Fruit fly (Drosophila melanogaster) whole organism, embryonic: ENCODE results near the gene CG43248.
A peak's percentile ranks its signal among the peaks of the same experiment; 100 is the strongest.

Source experiments
- Bdp1 ChIP-seq: fragments of 200-800 bp; sonication (Bioruptor generic); optimal IDR thresholded peaks from 3 replicates; lab custom pipeline; 2016; ENCODE audit warnings: missing biosample characterization, missing genetic modification characterization
- CG10565 ChIP-seq: fragments of 200-800 bp; sonication (Bioruptor generic); optimal IDR thresholded peaks from 3 replicates; lab custom pipeline; 2016; ENCODE audit warnings: missing biosample characterization, mild to moderate bottlenecking, missing genetic modification characterization
- CG10959 ChIP-seq: fragments of 200-800 bp; sonication (Bioruptor generic); IDR thresholded peaks from 2 replicates; pipeline ENCODE4 v1.3.6; 2022; ENCODE audit warnings: missing biosample characterization, missing genetic modification characterization
- CG11398 ChIP-seq: fragments of 200-800 bp; sonication (Bioruptor generic); optimal IDR thresholded peaks from 2 replicates; lab custom pipeline; 2016; ENCODE audit warnings: missing biosample characterization, missing genetic modification characterization
- CG11560 ChIP-seq: fragments of 200-800 bp; sonication (Bioruptor generic); IDR thresholded peaks from 3 replicates; pipeline ENCODE4 v1.3.6; 2022; ENCODE audit warnings: missing biosample characterization, missing genetic modification characterization
- CG12155 ChIP-seq: fragments of 200-800 bp; sonication (Bioruptor generic); optimal IDR thresholded peaks from 3 replicates; lab custom pipeline; 2016; ENCODE audit warnings: missing biosample characterization, missing genetic modification characterization
- CG15011 ChIP-seq: fragments of 200-800 bp; sonication (Bioruptor generic); optimal IDR thresholded peaks from 3 replicates; lab custom pipeline; 2018; ENCODE audit warnings: missing biosample characterization, mild to moderate bottlenecking, missing genetic modification characterization
- CG15696 ChIP-seq: fragments of 200-800 bp; sonication (Bioruptor generic); optimal IDR thresholded peaks from 2 replicates; lab custom pipeline; 2019; ENCODE audit warnings: missing biosample characterization, mild to moderate bottlenecking, missing genetic modification characterization, moderate library complexity
- CG1647 ChIP-seq: fragments of 200-800 bp; sonication (Bioruptor generic); optimal IDR thresholded peaks from 3 replicates; lab custom pipeline; 2016; ENCODE audit warnings: missing biosample characterization, missing genetic modification characterization
- CG17361 ChIP-seq: fragments of 200-800 bp; sonication (Bioruptor generic); IDR thresholded peaks from 3 replicates; pipeline ENCODE4 v1.3.6; 2022; ENCODE audit warnings: missing biosample characterization, missing genetic modification characterization
- CG17612 ChIP-seq: fragments of 200-800 bp; sonication (Bioruptor generic); IDR thresholded peaks from 2 replicates; pipeline ENCODE4 v1.3.6; 2022; ENCODE audit warnings: missing biosample characterization, missing genetic modification characterization
- CG17912 ChIP-seq: fragments of 200-800 bp; sonication (Bioruptor generic); optimal IDR thresholded peaks from 2 replicates; lab custom pipeline; 2018; ENCODE audit warnings: missing biosample characterization, mild to moderate bottlenecking, missing genetic modification characterization
- CG2712 ChIP-seq: fragments of 200-800 bp; optimal IDR thresholded peaks from 3 replicates; lab custom pipeline; 2019; ENCODE audit warnings: missing biosample characterization, mild to moderate bottlenecking, missing genetic modification characterization, moderate library complexity
- CG33213 ChIP-seq: fragments of 200-800 bp; sonication (Bioruptor generic); optimal IDR thresholded peaks from 3 replicates; lab custom pipeline; 2016; ENCODE audit warnings: missing biosample characterization, missing genetic modification characterization
- CG4282 ChIP-seq: fragments of 200-800 bp; sonication (Bioruptor generic); optimal IDR thresholded peaks from 2 replicates; lab custom pipeline; 2016; ENCODE audit warnings: missing biosample characterization, missing genetic modification characterization
- CG8388 ChIP-seq: fragments of 200-800 bp; sonication (Bioruptor generic); optimal IDR thresholded peaks from 2 replicates; lab custom pipeline; 2019; ENCODE audit warnings: missing biosample characterization, mild to moderate bottlenecking, missing genetic modification characterization, moderate library complexity
- CG9876 ChIP-seq: fragments of 200-800 bp; sonication (Bioruptor generic); optimal IDR thresholded peaks from 2 replicates; lab custom pipeline; 2016; ENCODE audit warnings: missing biosample characterization, missing genetic modification characterization
- D19A ChIP-seq: fragments of 200-800 bp; optimal IDR thresholded peaks from 3 replicates; lab custom pipeline; 2019; ENCODE audit warnings: missing biosample characterization, mild to moderate bottlenecking, missing genetic modification characterization, moderate library complexity
- Drgx ChIP-seq: fragments of 200-800 bp; sonication (Bioruptor generic); IDR thresholded peaks from 2 replicates; pipeline ENCODE4 v1.3.6; 2022; ENCODE audit warnings: missing biosample characterization, missing genetic modification characterization
- HHEX ChIP-seq: fragments of 200-800 bp; sonication (Bioruptor generic); optimal IDR thresholded peaks from 3 replicates; lab custom pipeline; 2017; ENCODE audit warnings: missing biosample characterization, mild to moderate bottlenecking, missing genetic modification characterization, missing genetic modification reagents
- Hey ChIP-seq: fragments of 200-800 bp; sonication (Bioruptor generic); optimal IDR thresholded peaks from 3 replicates; lab custom pipeline; 2018; ENCODE audit warnings: missing biosample characterization, mild to moderate bottlenecking, missing genetic modification characterization
- Hmx ChIP-seq: fragments of 200-800 bp; sonication (Bioruptor generic); optimal IDR thresholded peaks from 2 replicates; lab custom pipeline; 2016; ENCODE audit warnings: missing biosample characterization, missing genetic modification characterization
- Hr3 ChIP-seq: fragments of 200-800 bp; sonication (Bioruptor generic); optimal IDR thresholded peaks from 3 replicates; lab custom pipeline; 2016; ENCODE audit warnings: missing biosample characterization, missing genetic modification characterization
- Ravus ChIP-seq: fragments of 200-800 bp; sonication (Bioruptor generic); IDR thresholded peaks from 2 replicates; pipeline ENCODE4 v1.3.6; 2022; ENCODE audit warnings: missing biosample characterization, missing genetic modification characterization
- Usf ChIP-seq: fragments of 200-800 bp; sonication (Bioruptor generic); optimal IDR thresholded peaks from 2 replicates; lab custom pipeline; 2017; ENCODE audit warnings: missing genotype, missing biosample characterization, missing genetic modification characterization
- aop ChIP-seq: fragments of 200-800 bp; sonication (Bioruptor generic); IDR thresholded peaks from 2 replicates; pipeline ENCODE4 v1.3.6; 2022; ENCODE audit warnings: missing biosample characterization, missing genetic modification characterization
- br ChIP-seq: fragments of >200 bp; optimal IDR thresholded peaks from 2 replicates; lab custom pipeline; 2017
- cas ChIP-seq: fragments of 200-800 bp; sonication (Bioruptor generic); IDR thresholded peaks from 2 replicates; pipeline ENCODE4 v1.3.6; 2022; ENCODE audit warnings: missing biosample characterization, missing genetic modification characterization
- cato ChIP-seq: fragments of 200-800 bp; sonication (Bioruptor generic); optimal IDR thresholded peaks from 2 replicates; lab custom pipeline; 2016; ENCODE audit warnings: missing biosample characterization, missing genetic modification characterization, borderline replicate concordance
- crc ChIP-seq: fragments of 200-800 bp; sonication (Bioruptor generic); optimal IDR thresholded peaks from 2 replicates; lab custom pipeline; 2016; ENCODE audit warnings: missing biosample characterization, missing genetic modification characterization
- da ChIP-seq: fragments of 200-800 bp; sonication (Bioruptor generic); optimal IDR thresholded peaks from 2 replicates; lab custom pipeline; 2016; ENCODE audit warnings: missing biosample characterization, missing genetic modification characterization
- dan ChIP-seq: fragments of 200-800 bp; sonication (Bioruptor generic); IDR thresholded peaks from 2 replicates; pipeline ENCODE4 v1.3.6; 2022; ENCODE audit warnings: missing biosample characterization, missing genetic modification characterization
- dysf ChIP-seq: fragments of 200-800 bp; sonication (Bioruptor generic); IDR thresholded peaks from 3 replicates; pipeline ENCODE4 v1.3.6; 2022; ENCODE audit warnings: missing biosample characterization, missing genetic modification characterization
- emc ChIP-seq: fragments of 200-800 bp; sonication (Bioruptor generic); optimal IDR thresholded peaks from 2 replicates; lab custom pipeline; 2016; ENCODE audit warnings: missing biosample characterization, missing genetic modification characterization
- eyg ChIP-seq: fragments of 200-800 bp; sonication (Bioruptor generic); optimal IDR thresholded peaks from 3 replicates; lab custom pipeline; 2016; ENCODE audit warnings: missing biosample characterization, missing genetic modification characterization
- hth ChIP-seq: fragments of >200 bp; optimal IDR thresholded peaks from 2 replicates; lab custom pipeline; 2017; ENCODE audit warnings: inconsistent platforms
- inv ChIP-seq: fragments of 200-800 bp; sonication (Bioruptor generic); IDR thresholded peaks from 2 replicates; pipeline ENCODE4 v1.3.6; 2022; ENCODE audit warnings: missing biosample characterization, missing genetic modification characterization; ENCODE audit not compliant: partially characterized antibody
- jumu ChIP-seq: fragments of 200-800 bp; sonication (Bioruptor generic); optimal IDR thresholded peaks from 3 replicates; lab custom pipeline; 2016; ENCODE audit warnings: missing biosample characterization, missing genetic modification characterization
- lbe ChIP-seq: fragments of 200-800 bp; sonication (Bioruptor generic); optimal IDR thresholded peaks from 2 replicates; lab custom pipeline; 2016; ENCODE audit warnings: missing biosample characterization, mild to moderate bottlenecking, missing genetic modification characterization
- maf-S ChIP-seq: fragments of 200-800 bp; sonication (Bioruptor generic); optimal IDR thresholded peaks from 2 replicates; lab custom pipeline; 2016; ENCODE audit warnings: missing biosample characterization, missing genetic modification characterization
- nau ChIP-seq: fragments of 200-800 bp; sonication (Bioruptor generic); optimal IDR thresholded peaks from 3 replicates; lab custom pipeline; 2017; ENCODE audit warnings: missing biosample characterization, mild to moderate bottlenecking, missing genetic modification characterization, missing genetic modification reagents
- pnt ChIP-seq: fragments of 200-800 bp; sonication (Bioruptor generic); optimal IDR thresholded peaks from 3 replicates; lab custom pipeline; 2016; ENCODE audit warnings: missing biosample characterization, missing genetic modification characterization
- psq ChIP-seq: fragments of 200-800 bp; sonication (Bioruptor generic); optimal IDR thresholded peaks from 2 replicates; lab custom pipeline; 2017; ENCODE audit warnings: missing biosample characterization, missing genetic modification characterization
- pzg ChIP-seq: fragments of 200-800 bp; sonication (Bioruptor generic); optimal IDR thresholded peaks from 3 replicates; lab custom pipeline; 2018; ENCODE audit warnings: missing biosample characterization, mild to moderate bottlenecking, missing genetic modification characterization, moderate library complexity
- schlank ChIP-seq: fragments of 200-800 bp; sonication (Bioruptor generic); optimal IDR thresholded peaks from 2 replicates; lab custom pipeline; 2018; ENCODE audit warnings: missing biosample characterization, mild to moderate bottlenecking, missing genetic modification characterization
- sens ChIP-seq: fragments of 200-800 bp; sonication (Bioruptor generic); peaks from one replicate; lab custom pipeline; 2016; ENCODE audit warnings: missing biosample characterization, missing genetic modification characterization
- tin ChIP-seq: fragments of 200-800 bp; sonication (Bioruptor generic); optimal IDR thresholded peaks from 3 replicates; lab custom pipeline; 2016; ENCODE audit warnings: missing biosample characterization, missing genetic modification characterization
- twi ChIP-seq: fragments of 200-800 bp; optimal IDR thresholded peaks from 2 replicates; lab custom pipeline; 2019; ENCODE audit warnings: missing biosample characterization, mild to moderate bottlenecking, missing genetic modification characterization, moderate library complexity
- tx ChIP-seq: fragments of 200-800 bp; sonication (Bioruptor generic); optimal IDR thresholded peaks from 2 replicates; lab custom pipeline; 2016; ENCODE audit warnings: missing biosample characterization, missing genetic modification characterization
- zfh1 ChIP-seq: fragments of 200-800 bp; sonication (Bioruptor generic); IDR thresholded peaks from 3 replicates; pipeline ENCODE4 v1.3.6; 2022; ENCODE audit warnings: missing biosample characterization, missing genetic modification characterization

Gene CG43248

dm6 chr3L:15534274-15535227, 3.3 kb upstream of the CG43248 start (continued):
- TF ChIP-seq CG8388 (GFP tag; lab: Kevin White, UChicago): peak; percentile 49
- TF ChIP-seq inv (GFP tag; lab: Robert Waterston, UW): no peak
- peak; percentile 94 for TF ChIP-seq sens (GFP tag; lab: Kevin White, UChicago)
- no peak for TF ChIP-seq eyg (GFP tag; lab: Kevin White, UChicago)
- peak; percentile 49 for TF ChIP-seq Hmx (GFP tag; lab: Kevin White, UChicago)
- peak; percentile 53 for TF ChIP-seq CG12155 (GFP tag; lab: Kevin White, UChicago)
- TF ChIP-seq aop (GFP tag; lab: Robert Waterston, UW): peak; percentile 48; the same call in 1 of the 2 replicates
- TF ChIP-seq CG9876: no peak
- TF ChIP-seq Ravus (GFP tag; lab: Robert Waterston, UW): no peak
- TF ChIP-seq pzg: no peak
- TF ChIP-seq CG4282 (GFP tag; lab: Kevin White, UChicago): no peak
- TF ChIP-seq br: no peak
- peak; percentile 52; the same call in 1 of the 3 replicates for TF ChIP-seq CG11560 (tag; lab: Robert Waterston, UW)
- no peak for TF ChIP-seq CG17612 (GFP tag; lab: Robert Waterston, UW)
- TF ChIP-seq CG11398: no peak
- peak; percentile 45 for TF ChIP-seq cato (GFP tag; lab: Kevin White, UChicago)
- TF ChIP-seq CG10565 (GFP tag; lab: Kevin White, UChicago): no peak
- peak; percentile 28; the same call in 1 of the 2 replicates for TF ChIP-seq Drgx (GFP tag; lab: Robert Waterston, UW)
- peak; percentile 57 for TF ChIP-seq CG15011 (GFP tag; lab: Kevin White, UChicago)
- no peak for TF ChIP-seq crc (GFP tag; lab: Kevin White, UChicago)
- TF ChIP-seq nau (GFP tag; lab: Kevin White, UChicago): peak; percentile 16
- TF ChIP-seq dysf: 0 out of 3 replicates have a peak, but pooled peaks have one; percentile 37
- TF ChIP-seq HHEX (GFP tag; lab: Kevin White, UChicago): peak; percentile 32
- TF ChIP-seq D19A: peak; percentile 39
- TF ChIP-seq lbe (GFP tag; lab: Kevin White, UChicago): no peak
- peak; percentile 56 for TF ChIP-seq pnt (GFP tag; lab: Kevin White, UChicago)
- TF ChIP-seq jumu (GFP tag; lab: Kevin White, UChicago): peak; percentile 49
- TF ChIP-seq dan: no peak
- peak; percentile 63 for TF ChIP-seq CG2712 (tag; lab: Kevin White, UChicago)
- no peak for TF ChIP-seq da (GFP tag; lab: Kevin White, UChicago)
- no peak for TF ChIP-seq CG17912
- peak; percentile 30 for TF ChIP-seq twi (tag; lab: Kevin White, UChicago)
- peak; percentile 38 for TF ChIP-seq CG15696
- TF ChIP-seq psq (GFP tag; lab: Kevin White, UChicago): peak; percentile 20
- TF ChIP-seq zfh1: 0 out of 3 replicates have a peak, but pooled peaks have one; percentile 7
- no peak for TF ChIP-seq emc (GFP tag; lab: Kevin White, UChicago)
- TF ChIP-seq Usf (GFP tag; lab: Kevin White, UChicago): peak; percentile 56
- no peak for TF ChIP-seq cas (GFP tag; lab: Robert Waterston, UW)
- TF ChIP-seq schlank (tag; lab: Kevin White, UChicago): no peak
- peak; percentile 90 for TF ChIP-seq CG17361
- TF ChIP-seq hth: no peak
- TF ChIP-seq tin (GFP tag; lab: Kevin White, UChicago): peak; percentile 28
- TF ChIP-seq maf-S: peak; percentile 28
- TF ChIP-seq CG1647 (GFP tag; lab: Kevin White, UChicago): peak; percentile 40
- no peak for TF ChIP-seq Hey (tag; lab: Kevin White, UChicago)
- TF ChIP-seq CG33213 (GFP tag; lab: Kevin White, UChicago): no peak
- peak; percentile 1 for TF ChIP-seq Bdp1
- peak; percentile 9 for TF ChIP-seq tx (GFP tag; lab: Kevin White, UChicago)
- TF ChIP-seq CG10959 (GFP tag; lab: Robert Waterston, UW): no peak
- peak; percentile 65 for TF ChIP-seq Hr3 (GFP tag; lab: Kevin White, UChicago)
